Worm (Caenorhabditis elegans) whole organism, L4 larva: ENCODE measurements around the gene fbxb-16.

Source experiments
- F49E8.2 ChIP-seq: sonication (generic microtip); optimal IDR thresholded peaks from 2 replicates; lab custom pipeline; 2016; ENCODE audit warnings: missing compliant biosample characterization, mild to moderate bottlenecking, missing genetic modification characterization, borderline replicate concordance
- T26A8.4 ChIP-seq: fragments of 200-800 bp; sonication (Bioruptor generic); IDR thresholded peaks from 2 replicates; pipeline ENCODE4 v1.3.6; 2022; ENCODE audit warnings: missing genetic modification characterization, missing compliant biosample characterization
- ZK337.2 ChIP-seq: fragments of 200-800 bp; sonication (Bioruptor generic); IDR thresholded peaks from 2 replicates; pipeline ENCODE4 v1.3.6; 2022; ENCODE audit warnings: missing genetic modification reagents, missing genetic modification characterization, missing compliant biosample characterization
- ceh-32 ChIP-seq: sonication (generic microtip); optimal IDR thresholded peaks from 2 replicates; lab custom pipeline; 2016; ENCODE audit warnings: mild to moderate bottlenecking, missing genetic modification characterization, missing compliant biosample characterization; ENCODE audit not compliant: poor library complexity
- hmg-1.1 ChIP-seq: fragments of 200-800 bp; sonication (Bioruptor generic); IDR thresholded peaks from 2 replicates; pipeline ENCODE4 v1.3.6; 2022; ENCODE audit warnings: missing genetic modification reagents, missing genetic modification characterization, missing compliant biosample characterization
- lir-3 ChIP-seq: sonication (generic microtip); optimal IDR thresholded peaks from 2 replicates; lab custom pipeline; 2016; ENCODE audit warnings: mild to moderate bottlenecking, missing genetic modification characterization, missing compliant biosample characterization
- lsy-2 ChIP-seq, 2 experiments: fragments of 150-350 bp in 1 of 2; sonication (generic microtip) in 1 of 2; optimal IDR thresholded peaks; 2 replicates each; lab custom pipeline; 2014 to 2017; ENCODE audit warnings: missing biosample characterization in 2 of 2, missing genetic modification characterization in 2 of 2
- madf-9 ChIP-seq: fragments of 200-800 bp; sonication (Bioruptor generic); conservative IDR thresholded peaks from 2 replicates; pipeline ENCODE4 v1.3.6; 2022; ENCODE audit warnings: missing genetic modification reagents, missing genetic modification characterization, missing compliant biosample characterization
- mes-2 ChIP-seq: sonication (generic microtip); optimal IDR thresholded peaks from 2 replicates; lab custom pipeline; 2016; ENCODE audit warnings: missing genotype, mild to moderate bottlenecking, missing genetic modification characterization, missing compliant biosample characterization; ENCODE audit not compliant: poor library complexity, severe bottlenecking
- nhr-28 ChIP-seq: fragments of 150-350 bp; optimal IDR thresholded peaks from 2 replicates; lab custom pipeline; 2014; ENCODE audit warnings: missing biosample characterization, missing genetic modification characterization
- nhr-42 ChIP-seq: fragments of 200-800 bp; sonication (Bioruptor generic); IDR thresholded peaks from 2 replicates; pipeline ENCODE4 v1.3.6; 2022; ENCODE audit warnings: missing genetic modification characterization, missing compliant biosample characterization
- set-16 ChIP-seq: fragments of 200-800 bp; sonication (Bioruptor generic); IDR thresholded peaks from 2 replicates; pipeline ENCODE4 v1.3.6; 2022; ENCODE audit warnings: missing genetic modification reagents, missing genetic modification characterization, missing compliant biosample characterization
- skn-1 ChIP-seq: fragments of 150-350 bp; optimal IDR thresholded peaks from 2 replicates; lab custom pipeline; 2014; ENCODE audit warnings: missing biosample characterization, missing genetic modification characterization
- unc-62 ChIP-seq, 3 experiments: fragments of 150-350 bp in 1 of 3; sonication (generic microtip); optimal IDR thresholded peaks in 2 of 3; peaks in 1 of 3; 1 replicate in 1 of 3; 2 replicates in 2 of 3; lab custom pipeline; 2014 to 2017; ENCODE audit warnings: missing biosample characterization in 3 of 3, missing genetic modification characterization in 3 of 3, missing genetic modification reagents in 3 of 3, missing genotype in 1 of 3

Gene fbxb-16

ce11 chrII:1603049-1603448 lies 48.7 kb downstream of the fbxb-16 start:
- TF ChIP-seq mes-2 (tag; lab: Kevin White, UChicago) (no peak), hmg-1.1 (no peak), ceh-32 (tag; lab: Kevin White, UChicago) (no peak), madf-9 (no peak), set-16 (GFP tag; lab: Robert Waterston, UW) (peak; percentile 84)

- TF ChIP-seq nhr-42 (GFP tag; lab: Robert Waterston, UW): no peak
- TF ChIP-seq lir-3: no peak
- no peak for TF ChIP-seq lsy-2 (tag; optimal IDR thresholded peaks at IDR 0.05; lab: Kevin White, UChicago)
- no peak for TF ChIP-seq T26A8.4 (GFP tag; lab: Robert Waterston, UW)
- no peak for TF ChIP-seq ZK337.2 (GFP tag; lab: Robert Waterston, UW)
- no peak for TF ChIP-seq F49E8.2 (tag; lab: Kevin White, UChicago)
- TF ChIP-seq, all 104 proteins: peak for 0
These were observed 50.2 kb downstream of the fbxb-16 start, which contains the start of gene bath-47 for ce11 chrII:1601507-1601906. Gene bath-47, plus strand, starts transcription at chrII:1601811.

ce11 chrII:1600661-1601060 lies 51.0 kb downstream of the fbxb-16 start, which contains the start of gene bath-26:
Gene bath-26, minus strand, starts transcription at chrII:1600761.
- TF ChIP-seq nhr-28 (tag; lab: Kevin White, UChicago): no peak
- TF ChIP-seq unc-62 (GFP tag; optimal IDR thresholded peaks at IDR 0.05 in 1 of 2; lab: Kevin White, UChicago): peak in 1 of 2 experiments; percentile 30
- TF ChIP-seq unc-62 (tag; optimal IDR thresholded peaks at IDR 0.05; lab: Kevin White, UChicago): no peak
- no peak for TF ChIP-seq skn-1 (tag; lab: Kevin White, UChicago)
